Fruit fly (Drosophila melanogaster) whole organism, embryonic: Measurements from ENCODE around the gene kibra.

ENCODE experiments used
- ATbp ChIP-seq: fragments of 200-800 bp; sonication (Bioruptor generic); optimal IDR thresholded peaks from 2 replicates; lab custom pipeline; 2017; ENCODE audit warnings: missing biosample characterization, mild to moderate bottlenecking, missing genetic modification characterization, missing genetic modification reagents
- Aef1 ChIP-seq: fragments of 200-800 bp; sonication (Bioruptor generic); IDR thresholded peaks from 3 replicates; pipeline ENCODE4 v1.3.6; 2022; ENCODE audit warnings: missing biosample characterization, missing genetic modification characterization
- Antp ChIP-seq: fragments of 200-800 bp; sonication (Bioruptor generic); optimal IDR thresholded peaks from 3 replicates; lab custom pipeline; 2016; ENCODE audit warnings: missing biosample characterization, missing genetic modification characterization
- B-H1 ChIP-seq: fragments of 200-800 bp; sonication (Bioruptor generic); IDR thresholded peaks from 3 replicates; pipeline ENCODE4 v1.3.6; 2022; ENCODE audit warnings: missing biosample characterization, missing genetic modification characterization
- Bteb2 ChIP-seq: fragments of 200-800 bp; sonication (Bioruptor generic); optimal IDR thresholded peaks from 2 replicates; lab custom pipeline; 2016; ENCODE audit warnings: missing biosample characterization, missing genetic modification characterization
- CG11085 ChIP-seq: fragments of 200-800 bp; sonication (Bioruptor generic); IDR thresholded peaks from 2 replicates; pipeline ENCODE4 v1.3.6; 2022; ENCODE audit warnings: missing biosample characterization, missing genetic modification characterization
- CG1233 ChIP-seq: fragments of 200-800 bp; sonication (Bioruptor generic); optimal IDR thresholded peaks from 4 replicates; lab custom pipeline; 2018; ENCODE audit warnings: missing biosample characterization, mild to moderate bottlenecking, missing genetic modification characterization
- CG13287 ChIP-seq: fragments of 200-800 bp; sonication (Bioruptor generic); IDR thresholded peaks from 2 replicates; pipeline ENCODE4 v1.3.6; 2022; ENCODE audit warnings: missing biosample characterization, missing genetic modification characterization; ENCODE audit not compliant: partially characterized antibody
- CG13424 ChIP-seq: fragments of 200-800 bp; sonication (Bioruptor generic); optimal IDR thresholded peaks from 2 replicates; lab custom pipeline; 2019; ENCODE audit warnings: missing biosample characterization, mild to moderate bottlenecking, missing genetic modification characterization, moderate library complexity
- CG13624 ChIP-seq: fragments of 200-800 bp; sonication (Bioruptor generic); optimal IDR thresholded peaks from 2 replicates; lab custom pipeline; 2016; ENCODE audit warnings: missing biosample characterization, missing genetic modification characterization
- CG14441 ChIP-seq: fragments of 200-800 bp; sonication (Bioruptor generic); IDR thresholded peaks from 2 replicates; pipeline ENCODE4 v1.3.6; 2022; ENCODE audit warnings: missing biosample characterization, missing genetic modification characterization
- CG17385 ChIP-seq: fragments of 200-800 bp; sonication (Bioruptor generic); optimal IDR thresholded peaks from 3 replicates; lab custom pipeline; 2018; ENCODE audit warnings: missing biosample characterization, mild to moderate bottlenecking, missing genetic modification characterization
- CG17612 ChIP-seq: fragments of 200-800 bp; sonication (Bioruptor generic); IDR thresholded peaks from 2 replicates; pipeline ENCODE4 v1.3.6; 2022; ENCODE audit warnings: missing biosample characterization, missing genetic modification characterization
- CG1792 ChIP-seq: fragments of 200-800 bp; sonication (Bioruptor generic); optimal IDR thresholded peaks from 2 replicates; lab custom pipeline; 2016; ENCODE audit warnings: missing biosample characterization, missing genetic modification characterization
- CG18599 ChIP-seq: fragments of 200-800 bp; sonication (Bioruptor generic); optimal IDR thresholded peaks from 3 replicates; lab custom pipeline; 2017; ENCODE audit warnings: missing biosample characterization, missing genetic modification characterization, mild to moderate bottlenecking, moderate library complexity, missing genetic modification reagents
- CG18764 ChIP-seq: fragments of 200-800 bp; sonication (Bioruptor generic); optimal IDR thresholded peaks from 3 replicates; lab custom pipeline; 2016; ENCODE audit warnings: missing biosample characterization, missing genetic modification characterization
- CG30403 ChIP-seq: fragments of 200-800 bp; sonication (Bioruptor generic); optimal IDR thresholded peaks from 3 replicates; lab custom pipeline; 2016; ENCODE audit warnings: missing biosample characterization, missing genetic modification characterization
- CG5245 ChIP-seq: fragments of 200-800 bp; sonication (Bioruptor generic); optimal IDR thresholded peaks from 3 replicates; lab custom pipeline; 2016; ENCODE audit warnings: missing biosample characterization, missing genetic modification characterization
- CG6654 ChIP-seq: fragments of 200-800 bp; sonication (Bioruptor generic); optimal IDR thresholded peaks from 2 replicates; lab custom pipeline; 2017; ENCODE audit warnings: missing biosample characterization, mild to moderate bottlenecking, missing genetic modification characterization
- CG6791 ChIP-seq: fragments of 200-800 bp; sonication (Bioruptor generic); IDR thresholded peaks from 3 replicates; pipeline ENCODE4 v1.3.6; 2022; ENCODE audit warnings: missing biosample characterization, missing genetic modification characterization; ENCODE audit not compliant: partially characterized antibody
- CG8359 ChIP-seq: fragments of 200-800 bp; sonication (Bioruptor generic); optimal IDR thresholded peaks from 2 replicates; lab custom pipeline; 2017; ENCODE audit warnings: missing biosample characterization, mild to moderate bottlenecking, missing genetic modification characterization, borderline replicate concordance
- Deaf1 ChIP-seq: fragments of 200-800 bp; optimal IDR thresholded peaks from 3 replicates; lab custom pipeline; 2019; ENCODE audit warnings: missing biosample characterization, mild to moderate bottlenecking, missing genetic modification characterization, moderate library complexity
- Dip2 ChIP-seq: fragments of 200-800 bp; sonication (Bioruptor generic); IDR thresholded peaks from 2 replicates; pipeline ENCODE4 v1.3.6; 2022; ENCODE audit warnings: missing biosample characterization, missing genetic modification characterization
- H2.0 ChIP-seq: fragments of 200-800 bp; sonication (Bioruptor generic); IDR thresholded peaks from 2 replicates; pipeline ENCODE4 v1.3.6; 2022; ENCODE audit warnings: missing biosample characterization, missing genetic modification characterization
- HmgD ChIP-seq: fragments of 200-800 bp; sonication (Bioruptor generic); optimal IDR thresholded peaks from 3 replicates; lab custom pipeline; 2016; ENCODE audit warnings: missing biosample characterization, missing genetic modification characterization
- HmgZ ChIP-seq: fragments of 200-800 bp; sonication (Bioruptor generic); optimal IDR thresholded peaks from 2 replicates; lab custom pipeline; 2018; ENCODE audit warnings: missing biosample characterization, mild to moderate bottlenecking, missing genetic modification characterization
- MESR4 ChIP-seq: fragments of 200-800 bp; sonication (Bioruptor generic); optimal IDR thresholded peaks from 2 replicates; lab custom pipeline; 2018; ENCODE audit warnings: missing biosample characterization, mild to moderate bottlenecking, missing genetic modification characterization, moderate library complexity
- Mad ChIP-seq: fragments of 200-800 bp; sonication (Bioruptor generic); optimal IDR thresholded peaks from 2 replicates; lab custom pipeline; 2016; ENCODE audit warnings: missing biosample characterization, missing genetic modification characterization
- NFAT ChIP-seq: fragments of 200-800 bp; sonication (Bioruptor generic); IDR thresholded peaks from 2 replicates; pipeline ENCODE4 v1.3.6; 2022; ENCODE audit warnings: missing biosample characterization, missing genetic modification characterization
- Oaz ChIP-seq: fragments of 200-800 bp; sonication (Bioruptor generic); IDR thresholded peaks from 2 replicates; pipeline ENCODE4 v1.3.6; 2022; ENCODE audit warnings: missing biosample characterization, missing genetic modification characterization
- Stat92E ChIP-seq, 3 experiments: fragments of >200 bp in 2 of 3; fragments of 200-800 bp in 1 of 3; sonication (Bioruptor generic) in 1 of 3; optimal IDR thresholded peaks; 2 replicates each; lab custom pipeline; 2017 to 2019; ENCODE audit warnings: missing biosample characterization in 3 of 3, missing genetic modification characterization in 3 of 3, mild to moderate bottlenecking in 1 of 3, moderate library complexity in 1 of 3
- Taf1 ChIP-seq: fragments of 200-800 bp; sonication (Bioruptor generic); IDR thresholded peaks from 2 replicates; pipeline ENCODE4 v1.3.6; 2022; ENCODE audit warnings: missing biosample characterization, missing genetic modification characterization
- abd-A ChIP-seq: fragments of 200-800 bp; sonication (Bioruptor generic); optimal IDR thresholded peaks from 3 replicates; lab custom pipeline; 2019; ENCODE audit warnings: missing biosample characterization, mild to moderate bottlenecking, missing genetic modification characterization, moderate library complexity
- bowl ChIP-seq: fragments of 200-800 bp; sonication (Bioruptor generic); IDR thresholded peaks from 2 replicates; pipeline ENCODE4 v1.3.6; 2022; ENCODE audit warnings: missing biosample characterization, missing genetic modification characterization
- chif ChIP-seq, 2 experiments: fragments of 200-800 bp; sonication (Bioruptor generic); optimal IDR thresholded peaks; 3 replicates each; lab custom pipeline; 2016; ENCODE audit warnings: missing biosample characterization in 2 of 2, missing genetic modification characterization in 2 of 2
- corto ChIP-seq: fragments of 200-800 bp; sonication (Bioruptor generic); optimal IDR thresholded peaks from 2 replicates; lab custom pipeline; 2016; ENCODE audit warnings: missing biosample characterization, mild to moderate bottlenecking, missing genetic modification characterization, moderate library complexity
- crc ChIP-seq: fragments of 200-800 bp; sonication (Bioruptor generic); optimal IDR thresholded peaks from 2 replicates; lab custom pipeline; 2016; ENCODE audit warnings: missing biosample characterization, missing genetic modification characterization
- esg ChIP-seq: fragments of 200-800 bp; sonication (Bioruptor generic); conservative IDR thresholded peaks from 2 replicates; pipeline ENCODE4 v1.3.6; 2022; ENCODE audit warnings: missing biosample characterization, missing genetic modification characterization
- insv ChIP-seq, 2 experiments: fragments of 200-800 bp; sonication (Bioruptor generic); optimal IDR thresholded peaks; 3 replicates each; lab custom pipeline; 2016 to 2018; ENCODE audit warnings: missing biosample characterization in 2 of 2, missing genetic modification characterization in 2 of 2
- jigr1 ChIP-seq: fragments of 200-800 bp; sonication (Bioruptor generic); IDR thresholded peaks from 3 replicates; pipeline ENCODE4 v1.3.6; 2022; ENCODE audit warnings: missing biosample characterization, missing genetic modification characterization
- kah ChIP-seq: fragments of 200-800 bp; sonication (Bioruptor generic); optimal IDR thresholded peaks from 2 replicates; lab custom pipeline; 2018; ENCODE audit warnings: missing biosample characterization, mild to moderate bottlenecking, missing genetic modification characterization
- luna ChIP-seq: fragments of 200-800 bp; sonication (Bioruptor generic); optimal IDR thresholded peaks from 2 replicates; lab custom pipeline; 2016; ENCODE audit warnings: missing biosample characterization, missing genetic modification characterization
- nerfin-2 ChIP-seq: fragments of 200-800 bp; sonication (Bioruptor generic); IDR thresholded peaks from 2 replicates; pipeline ENCODE4 v1.3.6; 2022; ENCODE audit warnings: missing biosample characterization, missing genetic modification characterization; ENCODE audit not compliant: partially characterized antibody
- otp ChIP-seq: fragments of 200-800 bp; sonication (Bioruptor generic); IDR thresholded peaks from 3 replicates; pipeline ENCODE4, ENCODE4 v1.3.6; 2022; ENCODE audit warnings: missing biosample characterization, missing genetic modification characterization
- pzg ChIP-seq: fragments of 200-800 bp; sonication (Bioruptor generic); optimal IDR thresholded peaks from 3 replicates; lab custom pipeline; 2018; ENCODE audit warnings: missing biosample characterization, mild to moderate bottlenecking, missing genetic modification characterization, moderate library complexity
- tll ChIP-seq, 2 experiments: fragments of 200-800 bp in 1 of 2; fragments of >200 bp in 1 of 2; sonication (Bioruptor generic) in 1 of 2; optimal IDR thresholded peaks; 2 replicates each; lab custom pipeline; 2017 to 2019; ENCODE audit warnings: missing biosample characterization in 2 of 2, missing genetic modification characterization in 2 of 2, mild to moderate bottlenecking in 1 of 2, moderate library complexity in 1 of 2
- trem ChIP-seq: fragments of 200-800 bp; optimal IDR thresholded peaks from 3 replicates; lab custom pipeline; 2019; ENCODE audit warnings: missing biosample characterization, mild to moderate bottlenecking, missing genetic modification characterization, moderate library complexity
- wdn ChIP-seq: fragments of 200-800 bp; sonication (Bioruptor generic); IDR thresholded peaks from 2 replicates; pipeline ENCODE4 v1.3.6; 2022; ENCODE audit warnings: missing biosample characterization, missing genetic modification characterization
- zen ChIP-seq: fragments of 200-800 bp; sonication (Bioruptor generic); optimal IDR thresholded peaks from 3 replicates; lab custom pipeline; 2018; ENCODE audit warnings: missing biosample characterization, mild to moderate bottlenecking, missing genetic modification characterization, moderate library complexity

The kibra gene

dm6 chr3R:14723671-14724500, at the start of gene kibra:
kibra (minus strand) TSS chr3R:14724261.
- peak; percentile 71 for TF ChIP-seq CG13624 (GFP tag; lab: Kevin White, UChicago)
- no peak for TF ChIP-seq nerfin-2 (GFP tag; lab: Robert Waterston, UW)
- TF ChIP-seq chif (GFP tag; optimal IDR thresholded peaks at IDR 0.05; lab: Kevin White, UChicago), result peak; percentile 45 to 79
- no peak for TF ChIP-seq esg
- no peak for TF ChIP-seq CG17612 (GFP tag; lab: Robert Waterston, UW)
- peak; percentile 72 for TF ChIP-seq CG5245 (GFP tag; lab: Kevin White, UChicago)
- peak; percentile 22 for TF ChIP-seq Mad (GFP tag; lab: Kevin White, UChicago)
- peak; percentile 73 for TF ChIP-seq Antp (GFP tag; lab: Kevin White, UChicago)
- no peak for TF ChIP-seq B-H1 (GFP tag; lab: Robert Waterston, UW)
- TF ChIP-seq Deaf1 (tag; lab: Kevin White, UChicago), result peak; percentile 88
- peak; percentile 30 for TF ChIP-seq MESR4
- peak; percentile 60 for TF ChIP-seq Bteb2 (GFP tag; lab: Kevin White, UChicago)
- TF ChIP-seq CG1792, result peak; percentile 81
- peak; percentile 75 for TF ChIP-seq CG30403 (GFP tag; lab: Kevin White, UChicago)
- peak; percentile 62 for TF ChIP-seq CG13424 (tag; lab: Kevin White, UChicago)
- peak; percentile 55 for TF ChIP-seq abd-A (tag; lab: Kevin White, UChicago)
- TF ChIP-seq jigr1 (GFP tag; lab: Robert Waterston, UW), result no peak
- TF ChIP-seq CG13287, result no peak
- peak; percentile 88 for TF ChIP-seq trem (tag; lab: Kevin White, UChicago)
- TF ChIP-seq NFAT (GFP tag; lab: Robert Waterston, UW), result no peak
- no peak for TF ChIP-seq bowl
- peak; percentile 80 for TF ChIP-seq zen (tag; lab: Kevin White, UChicago)
- peak; percentile 72 for TF ChIP-seq CG18764 (GFP tag; lab: Kevin White, UChicago)
- TF ChIP-seq Dip2 (GFP tag; lab: Robert Waterston, UW), result no peak
- TF ChIP-seq CG11085 (GFP tag; lab: Robert Waterston, UW), result no peak
- TF ChIP-seq pzg, result peak; percentile 98
- TF ChIP-seq ATbp, result peak; percentile 17
- TF ChIP-seq CG6654 (GFP tag; lab: Kevin White, UChicago), result peak; percentile 2
- peak; percentile 95 for TF ChIP-seq HmgD (GFP tag; lab: Kevin White, UChicago)
- TF ChIP-seq otp (GFP tag; lab: Robert Waterston, UW), result no peak
- TF ChIP-seq CG17385 (GFP tag; lab: Kevin White, UChicago), result peak; percentile 82
- TF ChIP-seq CG6791, result no peak
- peak in 1 of 2 experiments; percentile 10 for TF ChIP-seq tll (GFP tag; optimal IDR thresholded peaks at IDR 0.05; lab: Kevin White, UChicago)
- no peak for TF ChIP-seq CG14441 (GFP tag; lab: Robert Waterston, UW)
- TF ChIP-seq CG8359 (GFP tag; lab: Kevin White, UChicago), result no peak
- TF ChIP-seq kah (GFP tag; lab: Kevin White, UChicago), result peak; percentile 2
- no peak for TF ChIP-seq Aef1 (GFP tag; lab: Robert Waterston, UW)
- no peak for TF ChIP-seq wdn (GFP tag; lab: Robert Waterston, UW)
- peak; percentile 48 for TF ChIP-seq CG18599
- TF ChIP-seq Stat92E (GFP tag; optimal IDR thresholded peaks at IDR 0.05; lab: Kevin White, UChicago), result peak in 2 of 3 experiments; percentile 33 to 80
- peak; percentile 75 for TF ChIP-seq luna (GFP tag; lab: Kevin White, UChicago)
- no peak for TF ChIP-seq H2.0
- TF ChIP-seq Oaz (GFP tag; lab: Robert Waterston, UW), result no peak
- TF ChIP-seq CG1233 (GFP tag; lab: Kevin White, UChicago), result peak; percentile 56
- peak in 1 of 2 experiments; percentile 38 for TF ChIP-seq insv (GFP tag; optimal IDR thresholded peaks at IDR 0.05; lab: Kevin White, UChicago)
- no peak for TF ChIP-seq Taf1
- TF ChIP-seq crc, result peak; percentile 34
- peak; percentile 76 for TF ChIP-seq HmgZ (tag; lab: Kevin White, UChicago)
- no peak for TF ChIP-seq corto (GFP tag; lab: Kevin White, UChicago)
